Fruit fly (Drosophila melanogaster): ENCODE results near the gene Bet1.

Gene Bet1

DNA sequence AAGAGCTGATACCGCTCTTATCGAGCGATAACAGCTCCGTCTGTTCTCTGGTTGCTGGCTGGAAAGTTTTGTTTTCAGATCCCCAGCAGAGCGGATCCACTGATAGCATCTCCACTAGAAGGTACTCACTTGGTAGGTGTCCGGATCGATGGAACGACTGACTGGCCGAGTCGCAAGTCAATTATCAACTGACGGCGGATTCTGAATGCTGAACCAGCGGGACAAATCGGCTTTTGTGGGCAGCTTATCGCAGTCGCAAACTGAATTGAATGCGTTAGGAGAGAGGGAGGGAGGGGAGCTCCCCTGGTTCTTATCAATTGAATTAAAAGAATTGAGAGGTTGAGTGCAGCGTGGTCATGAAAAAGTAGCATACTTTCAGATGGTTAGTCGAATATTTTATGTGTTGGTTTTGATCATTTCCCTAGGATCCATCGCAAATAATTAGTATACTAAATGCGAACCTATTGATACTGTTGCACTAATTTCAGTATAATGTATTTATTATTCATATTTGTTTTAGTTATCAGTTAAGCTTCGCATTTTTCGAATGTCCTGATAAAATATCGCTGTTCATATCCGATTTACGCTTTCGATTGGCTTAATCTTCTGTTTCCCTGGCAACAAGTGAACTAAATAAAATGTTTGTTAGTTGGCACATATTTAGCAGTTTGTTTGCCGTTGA is 7.7 kb downstream of the Bet1 start, which contains the start of the genes Aldh7A1 and CG14085:
TSS of gene Aldh7A1 (minus strand) at position 194 of the 682 bp plus-strand sequence.
TSS of gene CG14085 (plus strand) at position 632 of the 682 bp plus-strand sequence.
- TF ChIP-seq Sin3A (optimal IDR thresholded peaks at IDR 0.05) (no peak), h (optimal IDR thresholded peaks at IDR 0.05) (no peak), Myc (optimal IDR thresholded peaks at IDR 0.05) (no peak), insv (optimal IDR thresholded peaks at IDR 0.05) (no peak), psq (optimal IDR thresholded peaks at IDR 0.05) (no peak), ttk (optimal IDR thresholded peaks at IDR 0.05) (no peak)

dm6 chr3L:19270542-19270941 is 9.3 kb downstream of the Bet1 start, which contains the start of gene CG14088:
Gene CG14088, minus strand, starts transcription at chr3L:19270642.
- TF ChIP-seq Sin3A (optimal IDR thresholded peaks at IDR 0.05) (no peak), h (optimal IDR thresholded peaks at IDR 0.05) (no peak), Myc (optimal IDR thresholded peaks at IDR 0.05) (no peak), insv (optimal IDR thresholded peaks at IDR 0.05) (no peak), ttk (optimal IDR thresholded peaks at IDR 0.05) (no peak), psq (optimal IDR thresholded peaks at IDR 0.05) (no peak)

DNA sequence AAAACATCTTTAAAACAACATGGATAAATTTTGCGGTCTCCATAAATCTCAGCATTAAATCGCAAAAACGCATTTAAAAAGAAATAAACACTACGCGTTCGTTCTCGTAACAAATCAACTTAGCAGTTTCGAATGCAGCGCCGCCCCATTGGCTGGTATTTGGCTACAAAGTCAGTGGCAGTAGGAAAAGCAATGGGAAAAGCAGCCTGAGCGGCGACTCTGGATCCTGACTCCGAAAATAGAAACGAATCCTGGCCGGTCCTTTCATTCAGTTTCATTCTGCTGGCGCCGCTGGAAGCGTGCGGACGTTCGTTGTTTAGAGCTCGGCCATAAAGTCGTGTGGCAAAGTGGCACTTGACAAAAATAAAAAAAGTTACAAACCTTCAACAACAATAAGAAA is 14.3 kb downstream of the Bet1 start, which contains the start of gene CG14086:
TSS of gene CG14086 (plus strand) at position 301 of the 400 bp plus-strand sequence.
- TF ChIP-seq Sin3A (optimal IDR thresholded peaks at IDR 0.05): no peak
- TF ChIP-seq ttk (optimal IDR thresholded peaks at IDR 0.05): no peak
- no peak for TF ChIP-seq insv (optimal IDR thresholded peaks at IDR 0.05)
- no peak for TF ChIP-seq psq (optimal IDR thresholded peaks at IDR 0.05)
- no peak for TF ChIP-seq Myc (optimal IDR thresholded peaks at IDR 0.05)
- TF ChIP-seq h (optimal IDR thresholded peaks at IDR 0.05): no peak

DNA sequence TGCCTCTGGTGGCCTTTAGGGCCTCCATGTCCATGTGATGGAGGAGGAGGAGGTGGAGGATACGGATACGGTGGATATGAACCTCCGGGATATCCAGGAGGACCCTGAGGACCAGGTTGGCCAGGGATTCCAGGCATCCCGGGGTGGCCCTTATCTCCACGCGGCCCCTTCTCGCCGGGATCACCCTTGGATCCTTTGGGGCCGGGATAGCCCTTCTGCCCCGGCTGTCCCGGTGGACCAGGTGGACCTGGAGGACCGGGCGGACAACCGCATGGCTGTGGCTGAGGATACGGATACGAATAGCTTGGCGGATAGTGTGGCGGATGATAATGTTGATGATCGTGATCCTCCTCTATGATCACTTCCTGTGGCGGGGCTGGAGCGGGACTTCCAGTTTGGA is 19.1 kb downstream of the Bet1 start:
- TF ChIP-seq insv (optimal IDR thresholded peaks at IDR 0.05) (no peak), Sin3A (optimal IDR thresholded peaks at IDR 0.05) (no peak), ttk (optimal IDR thresholded peaks at IDR 0.05) (no peak), psq (optimal IDR thresholded peaks at IDR 0.05) (no peak), Myc (optimal IDR thresholded peaks at IDR 0.05) (no peak), h (optimal IDR thresholded peaks at IDR 0.05) (no peak)

dm6 chr3L:19280700-19281099 is 19.5 kb downstream of the Bet1 start, which contains the start of gene CG14089:
Gene CG14089, minus strand, starts transcription at chr3L:19280800.
- TF ChIP-seq insv (optimal IDR thresholded peaks at IDR 0.05) (no peak), Sin3A (optimal IDR thresholded peaks at IDR 0.05) (no peak), psq (optimal IDR thresholded peaks at IDR 0.05) (no peak), h (optimal IDR thresholded peaks at IDR 0.05) (no peak), ttk (optimal IDR thresholded peaks at IDR 0.05) (no peak), Myc (optimal IDR thresholded peaks at IDR 0.05) (no peak)

DNA sequence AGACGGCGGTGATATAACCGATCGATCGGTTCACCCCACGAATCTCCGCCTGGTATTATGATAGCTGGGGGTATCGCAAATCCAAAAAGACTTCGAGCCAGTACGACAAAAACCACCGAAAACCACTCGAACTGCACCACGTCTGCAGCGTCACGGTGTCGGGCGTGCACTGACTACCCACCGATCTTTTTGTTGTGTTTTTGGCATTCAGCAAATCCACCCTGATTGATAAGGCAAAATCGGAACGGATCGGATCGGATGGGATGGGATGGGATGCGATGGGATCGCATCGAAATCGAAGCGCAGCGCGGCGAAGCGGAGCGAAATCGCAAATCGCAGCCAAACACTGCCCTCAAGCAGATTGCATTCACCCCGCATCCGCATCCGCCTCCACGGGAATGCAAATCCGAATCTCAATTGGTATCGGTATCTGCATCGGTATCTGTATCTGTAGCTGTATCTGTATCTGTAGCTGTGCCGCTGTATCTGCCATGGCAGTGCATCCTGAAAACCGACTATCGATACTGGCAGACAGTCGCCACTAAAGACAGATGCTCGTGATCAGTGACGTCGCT is 27.3 kb downstream of the Bet1 start:
- TF ChIP-seq ttk (optimal IDR thresholded peaks at IDR 0.05) (no peak), psq (optimal IDR thresholded peaks at IDR 0.05) (no peak), Myc (optimal IDR thresholded peaks at IDR 0.05) (no peak), insv (optimal IDR thresholded peaks at IDR 0.05) (no peak), h (optimal IDR thresholded peaks at IDR 0.05) (no peak), Sin3A (optimal IDR thresholded peaks at IDR 0.05) (no peak)

DNA sequence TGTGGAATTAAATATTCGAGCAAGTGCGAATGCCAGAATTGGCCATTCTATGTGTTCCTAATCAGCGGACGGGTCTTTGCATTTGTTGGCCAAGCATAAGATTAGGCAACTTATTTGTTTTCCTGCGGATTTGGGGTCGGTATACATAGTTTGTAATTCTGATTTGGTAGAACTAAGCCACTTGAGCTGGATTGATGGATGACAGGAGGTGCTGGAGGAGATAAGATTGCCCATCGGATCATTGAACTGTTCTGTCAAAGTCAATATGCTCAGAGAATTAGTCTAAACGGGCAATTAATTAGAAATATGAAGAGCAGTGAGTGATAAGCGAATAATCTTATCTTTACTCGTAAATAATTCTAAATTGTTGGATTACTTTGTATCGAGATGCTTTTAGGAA is 28.2 kb downstream of the Bet1 start:
- no peak for TF ChIP-seq psq (optimal IDR thresholded peaks at IDR 0.05)
- TF ChIP-seq Myc (optimal IDR thresholded peaks at IDR 0.05): no peak
- no peak for TF ChIP-seq ttk (optimal IDR thresholded peaks at IDR 0.05)
- TF ChIP-seq h (optimal IDR thresholded peaks at IDR 0.05): no peak
- TF ChIP-seq insv (optimal IDR thresholded peaks at IDR 0.05): no peak
- no peak for TF ChIP-seq Sin3A (optimal IDR thresholded peaks at IDR 0.05)

- TF ChIP-seq Myc (optimal IDR thresholded peaks at IDR 0.05) (no peak), ttk (optimal IDR thresholded peaks at IDR 0.05) (no peak), Sin3A (optimal IDR thresholded peaks at IDR 0.05) (no peak), psq (optimal IDR thresholded peaks at IDR 0.05) (no peak), insv (optimal IDR thresholded peaks at IDR 0.05) (no peak), h (optimal IDR thresholded peaks at IDR 0.05) (no peak)
These were observed 30.5 kb downstream of the Bet1 start for dm6 chr3L:19291465-19292413.

- TF ChIP-seq Myc (optimal IDR thresholded peaks at IDR 0.05) (no peak), ttk (optimal IDR thresholded peaks at IDR 0.05) (no peak), h (optimal IDR thresholded peaks at IDR 0.05) (no peak), psq (optimal IDR thresholded peaks at IDR 0.05) (no peak), insv (optimal IDR thresholded peaks at IDR 0.05) (no peak), Sin3A (optimal IDR thresholded peaks at IDR 0.05) (no peak)
These were observed 31.4 kb downstream of the Bet1 start, which contains the start of gene Gbs-76A for dm6 chr3L:19292440-19293175. Gene Gbs-76A, minus strand, starts transcription at chr3L:19292766.

- TF ChIP-seq Sin3A (optimal IDR thresholded peaks at IDR 0.05) (no peak), h (optimal IDR thresholded peaks at IDR 0.05) (no peak), insv (optimal IDR thresholded peaks at IDR 0.05) (no peak), Myc (optimal IDR thresholded peaks at IDR 0.05) (no peak), ttk (optimal IDR thresholded peaks at IDR 0.05) (no peak), psq (optimal IDR thresholded peaks at IDR 0.05) (no peak)
These were observed 32.1 kb downstream of the Bet1 start for dm6 chr3L:19293178-19293741.

Measured in Kc167 (cell line).